Worm (Caenorhabditis elegans): ENCODE results near the gene F56D2.2.
A peak's percentile ranks its signal among the peaks of the same experiment; 100 is the strongest.

The F56D2.2 gene

DNA sequence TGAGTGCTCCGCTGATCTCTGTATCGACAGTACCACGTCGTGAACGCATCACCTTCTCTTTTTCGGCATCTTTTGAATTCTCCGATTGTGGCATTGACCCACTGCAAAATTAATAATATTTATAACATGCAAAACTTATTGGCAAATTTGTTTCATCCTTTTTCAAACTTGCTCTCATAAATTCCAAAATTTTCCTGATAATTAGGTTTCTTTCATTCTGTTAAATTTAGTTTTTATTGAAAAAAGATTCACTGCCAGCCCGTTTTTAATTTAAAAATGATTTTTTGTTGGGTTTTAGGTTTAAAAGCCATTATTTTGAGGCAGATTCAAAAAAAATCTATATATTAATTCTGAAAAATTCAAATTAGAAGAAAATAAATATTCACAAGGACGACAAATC is 12.9 kb downstream of the F56D2.2 start, which contains the start of gene wdr-37 (continued):
- no peak for TF ChIP-seq attf-6 (GFP tag; IDR thresholded peaks at IDR 0.05)
- no peak for TF ChIP-seq pha-4 (tag; optimal IDR thresholded peaks at IDR 0.05)
- no peak for TF ChIP-seq nhr-80 (tag; optimal IDR thresholded peaks at IDR 0.05)

DNA sequence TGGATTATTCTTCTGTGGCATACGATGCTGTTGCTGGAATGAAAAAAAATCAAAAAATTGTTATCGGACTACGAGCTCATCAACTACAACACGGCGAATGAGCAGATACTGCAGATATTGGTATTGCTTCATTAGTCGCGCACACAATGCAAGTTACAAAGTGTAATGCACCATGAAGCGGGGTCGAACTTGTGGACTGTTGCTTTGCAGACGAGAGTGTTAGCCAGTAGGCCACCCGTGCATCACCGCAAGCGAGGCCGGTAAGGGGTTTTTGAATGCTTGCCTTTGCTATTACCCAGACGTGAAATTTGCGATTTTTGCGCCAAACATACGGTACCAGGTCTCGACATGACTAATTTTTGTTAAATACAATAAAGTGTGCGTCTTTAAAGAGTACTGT is 14.9 kb downstream of the F56D2.2 start:
- peak; percentile 92 for TF ChIP-seq Y56A3A.18 (GFP tag; IDR thresholded peaks at IDR 0.05)
- peak; percentile 50 to 70 for TF ChIP-seq let-607 (tag; optimal IDR thresholded peaks at IDR 0.05)
- peak; percentile 92 for TF ChIP-seq nhr-90 (tag; optimal IDR thresholded peaks at IDR 0.05)
- TF ChIP-seq sdz-38 (tag; optimal IDR thresholded peaks at IDR 0.05): no peak
- TF ChIP-seq madf-3 (GFP tag; IDR thresholded peaks at IDR 0.05): peak; percentile 67; the same call in 1 of the 2 replicates
- TF ChIP-seq mxl-1 (tag; optimal IDR thresholded peaks at IDR 0.05): peak; percentile 73
- TF ChIP-seq lin-40 (tag; optimal IDR thresholded peaks at IDR 0.05): peak; percentile 80
- peak; percentile 81 for TF ChIP-seq rcor-1 (GFP tag; IDR thresholded peaks at IDR 0.05)
- TF ChIP-seq hlh-26 (GFP tag; conservative IDR thresholded peaks at IDR 0.05): no peak
- peak; percentile 76 for TF ChIP-seq somi-1 (GFP tag; optimal IDR thresholded peaks at IDR 0.05)
- peak; percentile 85 for TF ChIP-seq pbrm-1 (GFP tag; IDR thresholded peaks at IDR 0.05)
- peak; percentile 36 for TF ChIP-seq B0035.1 (tag; optimal IDR thresholded peaks at IDR 0.05)
- TF ChIP-seq ceh-91 (GFP tag; IDR thresholded peaks at IDR 0.05): peak; percentile 47
- TF ChIP-seq cebp-1 (GFP tag; IDR thresholded peaks at IDR 0.05): 0 out of 2 replicates have a peak, but pooled peaks have one; percentile 48
- peak; percentile 76 for TF ChIP-seq cebp-1 (tag; optimal IDR thresholded peaks at IDR 0.05)
- peak; percentile 56; the same call in 1 of the 2 replicates for TF ChIP-seq attf-3 (GFP tag; conservative IDR thresholded peaks at IDR 0.05)
- peak; percentile 77 for TF ChIP-seq hrde-1 (tag; optimal IDR thresholded peaks at IDR 0.05; ENCODE audit: borderline replicate concordance)
- peak; percentile 57 for TF ChIP-seq F57C9.4 (tag; optimal IDR thresholded peaks at IDR 0.05)
- TF ChIP-seq pha-4 (tag; optimal IDR thresholded peaks at IDR 0.05): no peak
- 0 out of 2 replicates have a peak, but pooled peaks have one; percentile 87 for TF ChIP-seq nhr-120 (GFP tag; IDR thresholded peaks at IDR 0.05)
- TF ChIP-seq hmg-20 (GFP tag; IDR thresholded peaks at IDR 0.05): peak; percentile 77; the same call in 1 of the 2 replicates
- TF ChIP-seq F49E8.2 (tag; optimal IDR thresholded peaks at IDR 0.05; ENCODE audit: insufficient read depth): peak; percentile 91
- peak; percentile 68 for TF ChIP-seq Y53G8AR.9 (GFP tag; conservative IDR thresholded peaks at IDR 0.05)
- peak; percentile 91; the same call in 1 of the 2 replicates for TF ChIP-seq cebp-2 (GFP tag; IDR thresholded peaks at IDR 0.05)
- TF ChIP-seq dox-1 (GFP tag; IDR thresholded peaks at IDR 0.05): peak; percentile 84
- TF ChIP-seq attf-6 (GFP tag; IDR thresholded peaks at IDR 0.05): 0 out of 2 replicates have a peak, but pooled peaks have one; percentile 72
- no peak for TF ChIP-seq ccch-3 (GFP tag; optimal IDR thresholded peaks at IDR 0.05)
- TF ChIP-seq egrh-3 (GFP tag; IDR thresholded peaks at IDR 0.05): 0 out of 2 replicates have a peak, but pooled peaks have one; percentile 21
- 0 out of 2 replicates have a peak, but pooled peaks have one; percentile 46 for TF ChIP-seq bed-2 (GFP tag; IDR thresholded peaks at IDR 0.05)
- TF ChIP-seq die-1 (tag; optimal IDR thresholded peaks at IDR 0.05): peak; percentile 88
- TF ChIP-seq Y79H2A.3 (GFP tag; conservative IDR thresholded peaks at IDR 0.05): no peak
- TF ChIP-seq snpc-4 (GFP tag; optimal IDR thresholded peaks at IDR 0.05): peak; percentile 68
- peak; percentile 18 to 71 (median 64) for TF ChIP-seq snpc-4 (tag; optimal IDR thresholded peaks at IDR 0.05)
- TF ChIP-seq atf-7 (tag; optimal IDR thresholded peaks at IDR 0.05): peak; percentile 76
- TF ChIP-seq snpc-1.3 (tag; optimal IDR thresholded peaks at IDR 0.05; ENCODE audit: insufficient read depth): peak; percentile 86
- peak; percentile 78 for TF ChIP-seq dpff-1 (tag; optimal IDR thresholded peaks at IDR 0.05)
- peak; percentile 84 for TF ChIP-seq ets-4 (GFP tag; optimal IDR thresholded peaks at IDR 0.05)
- TF ChIP-seq B0336.3 (GFP tag; IDR thresholded peaks at IDR 0.05): peak; percentile 73; the same call in 1 of the 2 replicates
- peak; percentile 54; the same call in 1 of the 2 replicates for TF ChIP-seq ceh-100 (GFP tag; IDR thresholded peaks at IDR 0.05)
- no peak for TF ChIP-seq Y67H2A.10 (GFP tag; conservative IDR thresholded peaks at IDR 0.05)
- peak; percentile 70 for TF ChIP-seq F33H1.4 (GFP tag; IDR thresholded peaks at IDR 0.05)
- peak; percentile 64 for TF ChIP-seq F22D6.2 (tag; optimal IDR thresholded peaks at IDR 0.05)
- no peak for TF ChIP-seq akir-1 (GFP tag; optimal IDR thresholded peaks at IDR 0.05)
- TF ChIP-seq egl-44 (GFP tag; IDR thresholded peaks at IDR 0.05): peak; percentile 82; the same call in 1 of the 2 replicates

Data from whole organism, young adult.